Fruit fly (Drosophila melanogaster): ENCODE data around the gene Sbat.

- TF ChIP-seq Hr39 (GFP tag; optimal IDR thresholded peaks at IDR 0.05) (no peak), Ets96B (tag; optimal IDR thresholded peaks at IDR 0.05) (no peak), CG6276 (GFP tag; optimal IDR thresholded peaks at IDR 0.05) (no peak)
Observed at dm6 chr2L:2906122-2906521, 28.0 kb downstream of the Sbat start.
